Fruit fly (Drosophila melanogaster) whole organism, embryonic: Measurements from ENCODE around the gene CG7058.

Source experiments
- Adf1 ChIP-seq: fragments of 200-800 bp; sonication (Bioruptor generic); IDR thresholded peaks from 2 replicates; pipeline ENCODE4 v1.3.6; 2022; ENCODE audit warnings: missing biosample characterization, missing genetic modification characterization
- B-H2 ChIP-seq: fragments of 200-800 bp; sonication (Bioruptor generic); optimal IDR thresholded peaks from 2 replicates; lab custom pipeline; 2018; ENCODE audit warnings: missing biosample characterization, mild to moderate bottlenecking, missing genetic modification characterization
- BEAF-32 ChIP-seq: fragments of 200-800 bp; sonication (Bioruptor generic); optimal IDR thresholded peaks from 3 replicates; lab custom pipeline; 2017; ENCODE audit warnings: missing biosample characterization, missing genetic modification characterization, mild to moderate bottlenecking, moderate library complexity, missing genetic modification reagents
- Blimp-1 ChIP-seq: fragments of 200-800 bp; sonication (Bioruptor generic); optimal IDR thresholded peaks from 3 replicates; lab custom pipeline; 2018; ENCODE audit warnings: missing biosample characterization, missing genetic modification characterization, mild to moderate bottlenecking, moderate library complexity, missing genetic modification reagents
- CG10959 ChIP-seq: fragments of 200-800 bp; sonication (Bioruptor generic); IDR thresholded peaks from 2 replicates; pipeline ENCODE4 v1.3.6; 2022; ENCODE audit warnings: missing biosample characterization, missing genetic modification characterization
- CG12299 ChIP-seq: fragments of 200-800 bp; sonication (Bioruptor generic); optimal IDR thresholded peaks from 2 replicates; lab custom pipeline; 2018; ENCODE audit warnings: missing biosample characterization, mild to moderate bottlenecking, missing genetic modification characterization
- CG13296 ChIP-seq: fragments of 200-800 bp; sonication (Bioruptor generic); optimal IDR thresholded peaks from 3 replicates; lab custom pipeline; 2018; ENCODE audit warnings: missing biosample characterization, mild to moderate bottlenecking, missing genetic modification characterization
- CG13894 ChIP-seq: fragments of 200-800 bp; sonication (Bioruptor generic); optimal IDR thresholded peaks from 3 replicates; lab custom pipeline; 2018; ENCODE audit warnings: missing biosample characterization, mild to moderate bottlenecking, missing genetic modification characterization, moderate library complexity
- CG15601 ChIP-seq: fragments of 200-800 bp; sonication (Bioruptor generic); optimal IDR thresholded peaks from 3 replicates; lab custom pipeline; 2019; ENCODE audit warnings: missing biosample characterization, mild to moderate bottlenecking, missing genetic modification characterization, moderate library complexity
- CG1647 ChIP-seq: fragments of 200-800 bp; sonication (Bioruptor generic); optimal IDR thresholded peaks from 3 replicates; lab custom pipeline; 2016; ENCODE audit warnings: missing biosample characterization, missing genetic modification characterization
- CG17328 ChIP-seq: fragments of 200-800 bp; sonication (Bioruptor generic); IDR thresholded peaks from 2 replicates; pipeline ENCODE4 v1.3.6; 2022; ENCODE audit warnings: missing biosample characterization, missing genetic modification characterization
- CG1792 ChIP-seq: fragments of 200-800 bp; sonication (Bioruptor generic); optimal IDR thresholded peaks from 2 replicates; lab custom pipeline; 2016; ENCODE audit warnings: missing biosample characterization, missing genetic modification characterization
- CG18011 ChIP-seq: fragments of 200-800 bp; sonication (Bioruptor generic); optimal IDR thresholded peaks from 2 replicates; lab custom pipeline; 2017; ENCODE audit warnings: missing biosample characterization, missing genetic modification characterization, mild to moderate bottlenecking, moderate library complexity, missing genotype
- CG18262 ChIP-seq: fragments of 200-800 bp; optimal IDR thresholded peaks from 3 replicates; lab custom pipeline; 2019; ENCODE audit warnings: missing biosample characterization, mild to moderate bottlenecking, missing genetic modification characterization, moderate library complexity
- CG2712 ChIP-seq: fragments of 200-800 bp; optimal IDR thresholded peaks from 3 replicates; lab custom pipeline; 2019; ENCODE audit warnings: missing biosample characterization, mild to moderate bottlenecking, missing genetic modification characterization, moderate library complexity
- CG3407 ChIP-seq: fragments of 200-800 bp; sonication (Bioruptor generic); optimal IDR thresholded peaks from 2 replicates; lab custom pipeline; 2018; ENCODE audit warnings: missing biosample characterization, mild to moderate bottlenecking, missing genetic modification characterization
- CG34224 ChIP-seq: fragments of 200-800 bp; sonication (Bioruptor generic); IDR thresholded peaks from 3 replicates; pipeline ENCODE4 v1.3.6; 2022; ENCODE audit warnings: missing biosample characterization, missing genetic modification characterization; ENCODE audit not compliant: partially characterized antibody
- CG34376 ChIP-seq: fragments of 200-800 bp; sonication (Bioruptor generic); optimal IDR thresholded peaks from 2 replicates; lab custom pipeline; 2018; ENCODE audit warnings: missing biosample characterization, mild to moderate bottlenecking, missing genetic modification characterization
- CG4328 ChIP-seq: fragments of 200-800 bp; sonication (Bioruptor generic); optimal IDR thresholded peaks from 3 replicates; lab custom pipeline; 2017; ENCODE audit warnings: missing biosample characterization, missing genetic modification reagents, missing genetic modification characterization
- CG5180 ChIP-seq: fragments of 200-800 bp; sonication (Bioruptor generic); optimal IDR thresholded peaks from 3 replicates; lab custom pipeline; 2017; ENCODE audit warnings: missing biosample characterization, missing genetic modification characterization, mild to moderate bottlenecking, moderate library complexity, missing genetic modification reagents
- CG6854 ChIP-seq: fragments of 200-800 bp; sonication (Bioruptor generic); optimal IDR thresholded peaks from 3 replicates; lab custom pipeline; 2017; ENCODE audit warnings: missing biosample characterization, mild to moderate bottlenecking, missing genetic modification characterization
- CG9797 ChIP-seq: fragments of 200-800 bp; sonication (Bioruptor generic); optimal IDR thresholded peaks from 3 replicates; lab custom pipeline; 2018; ENCODE audit warnings: missing biosample characterization, mild to moderate bottlenecking, missing genetic modification characterization
- CG9932 ChIP-seq: fragments of 200-800 bp; sonication (Bioruptor generic); IDR thresholded peaks from 2 replicates; pipeline ENCODE4 v1.3.6; 2022; ENCODE audit warnings: missing biosample characterization, missing genetic modification characterization
- D19B ChIP-seq: fragments of 200-800 bp; sonication (Bioruptor generic); optimal IDR thresholded peaks from 2 replicates; lab custom pipeline; 2017; ENCODE audit warnings: missing biosample characterization, mild to moderate bottlenecking, missing genetic modification characterization
- Dp ChIP-seq: fragments of 200-800 bp; sonication (Bioruptor generic); optimal IDR thresholded peaks from 2 replicates; lab custom pipeline; 2018; ENCODE audit warnings: missing biosample characterization, mild to moderate bottlenecking, missing genetic modification characterization, moderate library complexity
- Gsc ChIP-seq: fragments of 200-800 bp; sonication (Bioruptor generic); IDR thresholded peaks from 2 replicates; pipeline ENCODE4 v1.3.6; 2022; ENCODE audit warnings: missing biosample characterization, missing genetic modification characterization
- Lhr ChIP-seq: fragments of 200-800 bp; sonication (Bioruptor generic); optimal IDR thresholded peaks from 3 replicates; lab custom pipeline; 2017; ENCODE audit warnings: mild to moderate bottlenecking, missing biosample characterization, missing genetic modification reagents, missing genetic modification characterization
- MTF-1 ChIP-seq: fragments of 200-800 bp; sonication (Bioruptor generic); optimal IDR thresholded peaks from 2 replicates; lab custom pipeline; 2018; ENCODE audit warnings: missing biosample characterization, mild to moderate bottlenecking, missing genetic modification characterization, borderline replicate concordance
- Meics ChIP-seq: fragments of 200-800 bp; sonication (Bioruptor generic); optimal IDR thresholded peaks from 2 replicates; lab custom pipeline; 2017; ENCODE audit warnings: missing biosample characterization, mild to moderate bottlenecking, missing genetic modification characterization
- Nf-YB ChIP-seq: fragments of 200-800 bp; sonication (Bioruptor generic); optimal IDR thresholded peaks from 3 replicates; lab custom pipeline; 2019; ENCODE audit warnings: missing biosample characterization, mild to moderate bottlenecking, missing genetic modification characterization, moderate library complexity
- Opbp ChIP-seq: fragments of 200-800 bp; sonication (Bioruptor generic); IDR thresholded peaks from 3 replicates; pipeline ENCODE4 v1.3.6; 2022; ENCODE audit warnings: missing biosample characterization, missing genetic modification characterization; ENCODE audit not compliant: partially characterized antibody
- abd-A ChIP-seq: fragments of 200-800 bp; sonication (Bioruptor generic); optimal IDR thresholded peaks from 3 replicates; lab custom pipeline; 2019; ENCODE audit warnings: missing biosample characterization, mild to moderate bottlenecking, missing genetic modification characterization, moderate library complexity
- bowl ChIP-seq: fragments of 200-800 bp; sonication (Bioruptor generic); IDR thresholded peaks from 2 replicates; pipeline ENCODE4 v1.3.6; 2022; ENCODE audit warnings: missing biosample characterization, missing genetic modification characterization
- cato ChIP-seq: fragments of 200-800 bp; sonication (Bioruptor generic); optimal IDR thresholded peaks from 2 replicates; lab custom pipeline; 2016; ENCODE audit warnings: missing biosample characterization, missing genetic modification characterization, borderline replicate concordance
- chif ChIP-seq, 2 experiments: fragments of 200-800 bp; sonication (Bioruptor generic); optimal IDR thresholded peaks; 3 replicates each; lab custom pipeline; 2016; ENCODE audit warnings: missing biosample characterization in 2 of 2, missing genetic modification characterization in 2 of 2
- eyg ChIP-seq: fragments of 200-800 bp; sonication (Bioruptor generic); optimal IDR thresholded peaks from 3 replicates; lab custom pipeline; 2016; ENCODE audit warnings: missing biosample characterization, missing genetic modification characterization
- fu2 ChIP-seq: fragments of 200-800 bp; sonication (Bioruptor generic); optimal IDR thresholded peaks from 2 replicates; lab custom pipeline; 2016; ENCODE audit warnings: missing biosample characterization, missing genetic modification characterization
- hb ChIP-seq: fragments of 200-800 bp; sonication (Bioruptor generic); IDR thresholded peaks from 3 replicates; pipeline ENCODE4 v1.3.6; 2022; ENCODE audit warnings: missing biosample characterization, missing genetic modification characterization; ENCODE audit not compliant: partially characterized antibody
- ind ChIP-seq: fragments of 200-800 bp; sonication (Bioruptor generic); optimal IDR thresholded peaks from 3 replicates; lab custom pipeline; 2016; ENCODE audit warnings: missing biosample characterization, missing genetic modification characterization
- jing ChIP-seq: fragments of 200-800 bp; sonication (Bioruptor generic); optimal IDR thresholded peaks from 2 replicates; lab custom pipeline; 2018; ENCODE audit warnings: missing biosample characterization, mild to moderate bottlenecking, missing genetic modification characterization
- maf-S ChIP-seq: fragments of 200-800 bp; sonication (Bioruptor generic); optimal IDR thresholded peaks from 2 replicates; lab custom pipeline; 2016; ENCODE audit warnings: missing biosample characterization, missing genetic modification characterization
- slbo ChIP-seq: fragments of 200-800 bp; sonication (Bioruptor generic); IDR thresholded peaks from 2 replicates; pipeline ENCODE4 v1.3.6; 2022; ENCODE audit warnings: missing biosample characterization, missing genetic modification characterization
- sna ChIP-seq: fragments of 200-800 bp; sonication (Bioruptor generic); IDR thresholded peaks from 2 replicates; pipeline ENCODE4 v1.3.6; 2022; ENCODE audit warnings: missing biosample characterization, missing genetic modification characterization; ENCODE audit not compliant: partially characterized antibody
- trh ChIP-seq: fragments of 200-800 bp; sonication (Bioruptor generic); optimal IDR thresholded peaks from 2 replicates; lab custom pipeline; 2016; ENCODE audit warnings: missing biosample characterization, missing genetic modification characterization
- zen2 ChIP-seq: fragments of 200-800 bp; sonication (Bioruptor generic); IDR thresholded peaks from 3 replicates; pipeline ENCODE4 v1.3.6; 2022; ENCODE audit warnings: missing biosample characterization, missing genetic modification characterization; ENCODE audit not compliant: partially characterized antibody

The CG7058 gene

dm6 chrX:18857356-18857807 lies 50.9 kb downstream of the CG7058 start, which contains the start of gene CG7322 (continued):
- TF ChIP-seq CG18011 (GFP tag; lab: Kevin White, UChicago) (no peak), zen2 (GFP tag; lab: Robert Waterston, UW) (no peak), MTF-1 (no peak), CG18262 (no peak), chif (GFP tag; optimal IDR thresholded peaks at IDR 0.05; lab: Kevin White, UChicago) (no peak), bowl (GFP tag; lab: Robert Waterston, UW) (no peak), Adf1 (no peak; the same call in 1 of the 2 replicates), CG3407 (no peak), CG9932 (GFP tag; lab: Robert Waterston, UW) (no peak), hb (GFP tag; lab: Robert Waterston, UW) (no peak), D19B (GFP tag; lab: Kevin White, UChicago) (no peak), CG10959 (GFP tag; lab: Robert Waterston, UW) (no peak), CG1792 (GFP tag; lab: Kevin White, UChicago) (no peak), Lhr (GFP tag; lab: Kevin White, UChicago) (no peak), Nf-YB (peak; percentile 74), maf-S (GFP tag; lab: Kevin White, UChicago) (no peak), CG13894 (tag; lab: Kevin White, UChicago) (no peak), Blimp-1 (GFP tag; lab: Kevin White, UChicago) (no peak), Meics (GFP tag; lab: Kevin White, UChicago) (no peak), CG2712 (tag; lab: Kevin White, UChicago) (no peak), slbo (GFP tag; lab: Robert Waterston, UW) (no peak), eyg (GFP tag; lab: Kevin White, UChicago) (no peak), ind (GFP tag; lab: Kevin White, UChicago) (no peak), cato (GFP tag; lab: Kevin White, UChicago) (no peak), CG4328 (GFP tag; lab: Kevin White, UChicago) (no peak), CG15601 (tag; lab: Kevin White, UChicago) (no peak), CG12299 (tag; lab: Kevin White, UChicago) (no peak), sna (GFP tag; lab: Robert Waterston, UW) (no peak), Opbp (GFP tag; lab: Robert Waterston, UW) (no peak), CG1647 (GFP tag; lab: Kevin White, UChicago) (no peak), CG34376 (peak; percentile 96), abd-A (tag; lab: Kevin White, UChicago) (no peak), jing (no peak), CG34224 (GFP tag; lab: Robert Waterston, UW) (no peak), B-H2 (GFP tag; lab: Kevin White, UChicago) (peak; percentile 8), Gsc (GFP tag; lab: Robert Waterston, UW) (no peak), CG5180 (GFP tag; lab: Kevin White, UChicago) (no peak), Dp (GFP tag; lab: Kevin White, UChicago) (no peak), trh (GFP tag; lab: Kevin White, UChicago) (no peak), CG6854 (no peak), CG17328 (GFP tag; lab: Robert Waterston, UW) (no peak), fu2 (GFP tag; lab: Kevin White, UChicago) (no peak), CG9797 (no peak), BEAF-32 (GFP tag; lab: Kevin White, UChicago) (no peak), CG13296 (no peak)
- TF ChIP-seq, all 482 proteins: peak for 19
